Worm (Caenorhabditis elegans): ENCODE measurements around the gene srxa-5.

Gene srxa-5

DNA sequence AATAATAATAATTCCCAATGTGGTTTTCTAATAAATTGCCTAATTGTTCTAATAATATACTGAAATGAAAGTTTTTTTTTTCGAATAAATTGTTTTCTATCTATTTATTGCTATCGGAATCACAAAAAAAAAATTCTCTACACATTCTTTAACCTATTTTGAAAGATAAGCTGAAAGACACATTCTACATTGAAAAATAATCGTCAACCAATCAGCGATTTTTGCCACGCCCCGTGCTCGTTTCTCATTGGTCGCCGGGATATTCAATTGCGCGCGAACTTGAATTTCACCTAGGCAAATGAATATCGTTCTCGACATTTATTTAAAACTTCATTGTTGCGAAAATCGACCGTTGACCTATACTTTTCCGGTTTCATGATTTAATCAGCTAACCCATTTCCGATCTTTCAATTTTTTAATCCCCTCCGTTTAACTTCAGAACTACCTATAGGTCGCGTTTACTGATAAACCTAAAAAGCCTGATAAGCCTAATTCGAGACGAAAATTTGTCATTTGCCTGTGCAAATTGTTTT is 32.6 kb upstream of the srxa-5 start, which contains the start of gene F23F12.3:
Gene F23F12.3, plus strand, starts transcription at position 483 of the 533 bp plus-strand sequence.
- TF ChIP-seq lin-11 (tag; optimal IDR thresholded peaks at IDR 0.05) (no peak), fos-1 (tag; optimal IDR thresholded peaks at IDR 0.05) (peak; percentile 22), lin-13 (GFP tag; optimal IDR thresholded peaks at IDR 0.05) (no peak), unc-62 (GFP tag; optimal IDR thresholded peaks at IDR 0.05) (no peak), nhr-77 (tag; optimal IDR thresholded peaks at IDR 0.05) (no peak), unc-55 (GFP tag; optimal IDR thresholded peaks at IDR 0.05) (no peak), nhr-6 (tag; optimal IDR thresholded peaks at IDR 0.05) (no peak)

DNA sequence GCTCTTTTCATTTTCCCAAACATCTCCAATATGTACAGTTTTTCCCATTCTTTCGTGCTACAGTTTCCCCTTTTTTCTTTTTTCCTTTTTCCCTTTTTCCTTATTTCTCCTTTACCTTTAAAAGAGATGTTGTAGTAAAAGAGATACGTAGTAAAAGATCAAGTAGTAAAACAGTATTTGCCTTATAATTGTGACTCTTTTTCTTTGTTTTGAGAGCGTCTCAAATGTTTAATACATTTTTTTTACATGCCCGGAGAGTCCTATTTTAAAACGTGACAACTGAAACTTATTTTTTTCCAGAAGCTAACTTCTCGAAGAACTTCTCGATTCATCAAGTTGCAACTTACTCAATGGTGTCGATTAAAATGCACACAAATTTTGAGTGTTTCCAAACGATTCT is 24.9 kb upstream of the srxa-5 start, which contains the start of gene F23F12.12:
Gene F23F12.12, plus strand, starts transcription at position 301 of the 400 bp plus-strand sequence.
- TF ChIP-seq C34F6.9 (tag; optimal IDR thresholded peaks at IDR 0.05), result no peak
- no peak for TF ChIP-seq nhr-11 (tag; optimal IDR thresholded peaks at IDR 0.05)
- TF ChIP-seq crh-2 (tag; optimal IDR thresholded peaks at IDR 0.05), result no peak
- TF ChIP-seq egl-27 (tag; optimal IDR thresholded peaks at IDR 0.05), result no peak
- no peak for TF ChIP-seq lsy-2 (tag; optimal IDR thresholded peaks at IDR 0.05)
- no peak for TF ChIP-seq aly-2 (tag; optimal IDR thresholded peaks at IDR 0.05)
- no peak for TF ChIP-seq Y55F3AM.14 (GFP tag; optimal IDR thresholded peaks at IDR 0.05)
- no peak for TF ChIP-seq mdl-1 (tag; optimal IDR thresholded peaks at IDR 0.05)
- TF ChIP-seq ceh-16 (tag; optimal IDR thresholded peaks at IDR 0.05), result no peak
- TF ChIP-seq elt-3 (tag; optimal IDR thresholded peaks at IDR 0.05), result no peak
- no peak for TF ChIP-seq skn-1 (tag; optimal IDR thresholded peaks at IDR 0.05)
- no peak for TF ChIP-seq ztf-1 (GFP tag; conservative IDR thresholded peaks at IDR 0.05)
- no peak for TF ChIP-seq zag-1 (tag; optimal IDR thresholded peaks at IDR 0.05)
- no peak for TF ChIP-seq lin-13 (GFP tag; optimal IDR thresholded peaks at IDR 0.05)
- TF ChIP-seq F13H6.1 (tag; optimal IDR thresholded peaks at IDR 0.05), result no peak
- TF ChIP-seq unc-55 (GFP tag; optimal IDR thresholded peaks at IDR 0.05), result no peak

DNA sequence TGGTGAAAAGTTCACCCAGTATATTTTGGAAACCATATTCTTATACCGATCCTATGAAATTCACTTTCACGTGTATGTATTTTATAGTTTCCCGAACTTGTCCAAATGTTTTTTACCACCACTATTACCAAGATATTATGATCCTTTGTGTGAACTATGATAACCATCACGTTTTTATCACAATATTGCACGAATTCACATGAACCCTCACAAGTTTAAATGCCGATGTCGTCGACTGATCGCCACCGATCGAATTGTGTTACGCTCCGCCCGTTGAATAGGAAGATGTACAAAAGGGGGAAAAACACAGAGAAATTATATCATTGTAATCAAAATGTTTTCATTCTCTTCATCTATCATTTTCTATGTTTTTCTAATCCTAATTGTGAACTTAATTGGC is 24.4 kb upstream of the srxa-5 start:
- TF ChIP-seq sma-9 (GFP tag; optimal IDR thresholded peaks at IDR 0.05), result peak; percentile 11
- TF ChIP-seq sma-9 (tag; optimal IDR thresholded peaks at IDR 0.05), result no peak
- no peak for TF ChIP-seq lsy-2 (tag; optimal IDR thresholded peaks at IDR 0.05)

DNA sequence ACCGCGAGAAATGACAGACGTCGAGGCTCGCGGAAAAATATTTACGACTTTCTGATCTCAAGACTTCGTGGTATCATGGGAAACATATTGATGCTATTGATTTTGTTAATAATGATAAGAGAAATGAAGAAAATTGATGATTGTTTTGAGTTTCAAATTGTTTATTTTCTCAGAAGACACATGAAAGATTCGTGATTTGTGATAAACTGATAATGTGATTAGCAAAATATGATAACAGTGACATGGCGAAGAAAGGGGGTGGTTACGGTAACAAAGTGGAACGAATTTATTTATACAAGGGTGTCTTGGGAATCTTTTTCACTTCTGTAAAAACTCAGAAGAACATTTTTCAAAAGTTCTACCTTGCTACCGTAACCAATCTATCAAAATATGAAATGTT is 23.4 kb upstream of the srxa-5 start:
- TF ChIP-seq lsy-2 (tag; optimal IDR thresholded peaks at IDR 0.05) (peak in 1 of 2 experiments; percentile 48), egl-27 (tag; optimal IDR thresholded peaks at IDR 0.05) (no peak), peb-1 (tag; optimal IDR thresholded peaks at IDR 0.05) (no peak), Y55F3AM.14 (GFP tag; optimal IDR thresholded peaks at IDR 0.05) (no peak), nhr-21 (tag; optimal IDR thresholded peaks at IDR 0.05) (peak; percentile 31), mab-5 (tag; optimal IDR thresholded peaks at IDR 0.05) (no peak), sma-9 (GFP tag; optimal IDR thresholded peaks at IDR 0.05) (peak; percentile 56), sma-9 (tag; optimal IDR thresholded peaks at IDR 0.05) (no peak), dmd-4 (tag; optimal IDR thresholded peaks at IDR 0.05) (no peak), nhr-25 (tag; optimal IDR thresholded peaks at IDR 0.05) (peak; percentile 25), nhr-6 (tag; optimal IDR thresholded peaks at IDR 0.05) (no peak), lin-13 (GFP tag; optimal IDR thresholded peaks at IDR 0.05) (no peak), nhr-23 (tag; optimal IDR thresholded peaks at IDR 0.05) (no peak), ceh-16 (tag; optimal IDR thresholded peaks at IDR 0.05) (no peak)

DNA sequence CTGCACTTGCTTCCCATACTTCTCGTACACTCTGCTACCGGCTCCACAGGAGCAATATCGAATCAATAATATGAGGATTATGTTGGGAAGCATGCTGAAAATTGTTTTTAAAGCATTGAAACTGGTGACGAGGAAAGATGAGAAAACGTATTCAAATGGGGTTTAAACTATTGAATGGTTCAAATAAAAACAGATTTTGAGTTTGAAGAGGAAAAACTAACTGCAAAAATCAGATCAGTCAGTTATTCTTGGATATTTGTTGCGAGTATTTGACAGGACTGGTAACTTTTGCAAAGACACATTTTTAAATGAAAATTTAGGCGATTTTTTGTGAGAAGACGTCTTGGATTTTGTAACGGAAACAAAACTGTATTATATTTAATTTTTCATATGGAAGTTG is 18.1 kb upstream of the srxa-5 start, which contains the start of gene acr-5:
Gene acr-5, minus strand, starts transcription at position 101 of the 400 bp plus-strand sequence.
- TF ChIP-seq crh-2 (tag; optimal IDR thresholded peaks at IDR 0.05), result no peak
- TF ChIP-seq unc-62 (GFP tag; optimal IDR thresholded peaks at IDR 0.05), result no peak
- TF ChIP-seq aly-2 (tag; optimal IDR thresholded peaks at IDR 0.05), result no peak
- TF ChIP-seq lsy-2 (tag; optimal IDR thresholded peaks at IDR 0.05), result no peak
- TF ChIP-seq ztf-4 (tag; optimal IDR thresholded peaks at IDR 0.05), result no peak
- no peak for TF ChIP-seq nhr-6 (tag; optimal IDR thresholded peaks at IDR 0.05)
- no peak for TF ChIP-seq nhr-10 (tag; optimal IDR thresholded peaks at IDR 0.05)
- TF ChIP-seq F13H6.1 (tag; optimal IDR thresholded peaks at IDR 0.05), result no peak
- no peak for TF ChIP-seq skn-1 (tag; optimal IDR thresholded peaks at IDR 0.05)

DNA sequence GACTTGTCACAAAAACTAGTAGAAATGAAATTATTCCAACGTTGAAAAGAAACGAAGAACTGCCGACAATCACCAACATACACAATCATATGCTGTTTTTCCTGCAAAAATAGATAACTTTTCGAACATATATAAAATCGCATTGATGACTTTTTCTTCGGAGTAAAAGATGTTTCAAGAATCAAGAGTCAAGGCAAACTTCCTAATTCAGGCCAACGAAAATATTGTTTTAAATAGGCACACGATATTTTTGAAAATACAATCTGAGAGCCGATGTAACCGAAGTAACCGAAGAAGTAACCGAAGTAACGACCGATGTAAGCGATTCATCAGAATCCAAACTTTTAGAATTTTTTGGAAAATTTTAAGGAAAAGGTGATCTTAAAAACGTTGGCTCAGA is 12.8 kb upstream of the srxa-5 start, which contains the start of gene C09E7.10:
Gene C09E7.10, minus strand, starts transcription at position 101 of the 400 bp plus-strand sequence.
- no peak for TF ChIP-seq ZK546.5 (tag; optimal IDR thresholded peaks at IDR 0.05)
- TF ChIP-seq unc-55 (GFP tag; optimal IDR thresholded peaks at IDR 0.05), result no peak
- no peak for TF ChIP-seq lin-39 (tag; optimal IDR thresholded peaks at IDR 0.05)
- TF ChIP-seq unc-62 (GFP tag; optimal IDR thresholded peaks at IDR 0.05), result no peak
- TF ChIP-seq ztf-11 (tag; optimal IDR thresholded peaks at IDR 0.05), result no peak
- no peak for TF ChIP-seq ceh-82 (tag; optimal IDR thresholded peaks at IDR 0.05)
- no peak for TF ChIP-seq skn-1 (tag; optimal IDR thresholded peaks at IDR 0.05)
- TF ChIP-seq nhr-237 (tag; optimal IDR thresholded peaks at IDR 0.05), result no peak
- TF ChIP-seq alr-1 (tag; optimal IDR thresholded peaks at IDR 0.05), result no peak
- no peak for TF ChIP-seq ztf-4 (tag; optimal IDR thresholded peaks at IDR 0.05)

Measured in whole organism, L2 larva.